Worm (Caenorhabditis elegans) whole organism, young adult: ENCODE data around the gene lsm-8.

ENCODE experiments used
- B0019.2 ChIP-seq: fragments of 200-800 bp; sonication (Bioruptor generic); conservative IDR thresholded peaks from 2 replicates; pipeline ENCODE4 v1.3.6; 2022; ENCODE audit warnings: missing genetic modification reagents, missing genetic modification characterization, missing compliant biosample characterization
- C06A6.2 ChIP-seq: fragments of 200-800 bp; sonication (Bioruptor generic); conservative IDR thresholded peaks from 2 replicates; pipeline ENCODE4 v1.3.6; 2022; ENCODE audit warnings: missing genetic modification characterization, missing compliant biosample characterization
- F10E7.11 ChIP-seq: sonication (generic microtip); optimal IDR thresholded peaks from 2 replicates; lab custom pipeline; 2017; ENCODE audit warnings: mild to moderate bottlenecking, missing genetic modification characterization, moderate library complexity, missing compliant biosample characterization
- F22D6.2 ChIP-seq: sonication (generic microtip); optimal IDR thresholded peaks from 2 replicates; lab custom pipeline; 2016; ENCODE audit warnings: mild to moderate bottlenecking, missing genetic modification characterization, missing compliant biosample characterization
- F23B12.7 ChIP-seq: sonication (generic microtip); optimal IDR thresholded peaks from 2 replicates; lab custom pipeline; 2017; ENCODE audit warnings: missing genetic modification characterization, mild to moderate bottlenecking, missing compliant biosample characterization, antibody characterized with exemption, moderate library complexity; ENCODE audit not compliant: insufficient read depth
- F49E8.2 ChIP-seq: sonication (generic microtip); optimal IDR thresholded peaks from 3 replicates; lab custom pipeline; 2017; ENCODE audit warnings: missing genetic modification characterization, mild to moderate bottlenecking, missing compliant biosample characterization, antibody characterized with exemption, moderate library complexity; ENCODE audit not compliant: insufficient read depth
- F52B5.7 ChIP-seq: sonication (generic microtip); optimal IDR thresholded peaks from 2 replicates; lab custom pipeline; 2016; ENCODE audit warnings: mild to moderate bottlenecking, missing genetic modification characterization, missing compliant biosample characterization
- T26A5.8 ChIP-seq: sonication (generic microtip); optimal IDR thresholded peaks from 2 replicates; lab custom pipeline; 2016; ENCODE audit warnings: missing genetic modification characterization, missing compliant biosample characterization
- Y67H2A.10 ChIP-seq: fragments of 200-800 bp; sonication (Bioruptor generic); conservative IDR thresholded peaks from 2 replicates; pipeline ENCODE4 v1.3.6; 2022; ENCODE audit warnings: missing genetic modification reagents, missing genetic modification characterization, missing compliant biosample characterization
- Y79H2A.3 ChIP-seq: fragments of 200-800 bp; sonication (Bioruptor generic); conservative IDR thresholded peaks from 2 replicates; pipeline ENCODE4 v1.3.6; 2022; ENCODE audit warnings: missing genetic modification reagents, missing genetic modification characterization, missing compliant biosample characterization
- ama-1 ChIP-seq, 3 experiments: fragments of 150-350 bp in 1 of 3; sonication (generic microtip) in 2 of 3; optimal IDR thresholded peaks; 2 replicates each; lab custom pipeline; 2014 to 2018; ENCODE audit warnings: missing biosample characterization in 2 of 3, missing genetic modification characterization in 2 of 3, missing genetic modification reagents in 2 of 3
- aptf-3 ChIP-seq: fragments of 200-800 bp; sonication (Bioruptor generic); IDR thresholded peaks from 2 replicates; pipeline ENCODE4 v1.3.6; 2022; ENCODE audit warnings: missing genetic modification characterization, missing compliant biosample characterization
- atf-7 ChIP-seq: sonication (generic microtip); optimal IDR thresholded peaks from 2 replicates; lab custom pipeline; 2017; ENCODE audit warnings: mild to moderate bottlenecking, missing genetic modification characterization, missing compliant biosample characterization
- attf-3 ChIP-seq: fragments of 200-800 bp; sonication (Bioruptor generic); conservative IDR thresholded peaks from 2 replicates; pipeline ENCODE4 v1.3.6; 2022; ENCODE audit warnings: missing genetic modification reagents, missing genetic modification characterization, missing compliant biosample characterization
- attf-5 ChIP-seq: fragments of 200-800 bp; sonication (Bioruptor generic); optimal IDR thresholded peaks from 2 replicates; lab custom pipeline; 2018; ENCODE audit warnings: mild to moderate bottlenecking, missing genetic modification characterization, missing compliant biosample characterization
- attf-6 ChIP-seq: fragments of 200-800 bp; sonication (Bioruptor generic); IDR thresholded peaks from 2 replicates; pipeline ENCODE4 v1.3.6; 2022; ENCODE audit warnings: missing genetic modification reagents, missing genetic modification characterization, missing compliant biosample characterization
- bed-1 ChIP-seq: fragments of 200-800 bp; sonication (Bioruptor generic); IDR thresholded peaks from 2 replicates; pipeline ENCODE4 v1.3.6; 2022; ENCODE audit warnings: missing genetic modification reagents, missing genetic modification characterization, missing compliant biosample characterization
- cebp-2 ChIP-seq: fragments of 200-800 bp; sonication (Bioruptor generic); IDR thresholded peaks from 2 replicates; pipeline ENCODE4 v1.3.6; 2022; ENCODE audit warnings: missing genetic modification characterization, missing compliant biosample characterization
- ceh-100 ChIP-seq: fragments of 200-800 bp; sonication (Bioruptor generic); IDR thresholded peaks from 2 replicates; pipeline ENCODE4 v1.3.6; 2022; ENCODE audit warnings: missing genetic modification reagents, missing genetic modification characterization, missing compliant biosample characterization
- ceh-79 ChIP-seq: sonication (generic microtip); optimal IDR thresholded peaks from 2 replicates; lab custom pipeline; 2017; ENCODE audit warnings: mild to moderate bottlenecking, missing genetic modification characterization, missing compliant biosample characterization
- dpl-1 ChIP-seq: fragments of 150-350 bp; optimal IDR thresholded peaks from 2 replicates; lab custom pipeline; 2014; ENCODE audit warnings: missing biosample characterization, missing genetic modification reagents, missing genetic modification characterization
- egl-44 ChIP-seq: fragments of 200-800 bp; sonication (Bioruptor generic); IDR thresholded peaks from 2 replicates; pipeline ENCODE4 v1.3.6; 2022; ENCODE audit warnings: missing genetic modification reagents, missing genetic modification characterization, missing compliant biosample characterization
- fkh-3 ChIP-seq: sonication (generic microtip); optimal IDR thresholded peaks from 2 replicates; lab custom pipeline; 2016; ENCODE audit warnings: mild to moderate bottlenecking, missing genetic modification characterization, missing compliant biosample characterization
- him-1 ChIP-seq: sonication (generic microtip); optimal IDR thresholded peaks from 2 replicates; lab custom pipeline; 2016; ENCODE audit warnings: missing genotype, missing genetic modification reagents, missing genetic modification characterization, missing compliant biosample characterization
- hlh-26 ChIP-seq: fragments of 200-800 bp; sonication (Bioruptor generic); conservative IDR thresholded peaks from 2 replicates; pipeline ENCODE4 v1.3.6; 2022; ENCODE audit warnings: missing genetic modification reagents, missing genetic modification characterization, missing compliant biosample characterization
- hrde-1 ChIP-seq: sonication (generic microtip); optimal IDR thresholded peaks from 2 replicates; lab custom pipeline; 2016; ENCODE audit warnings: missing genetic modification characterization, mild to moderate bottlenecking, missing compliant biosample characterization, moderate library complexity, missing genotype, missing genetic modification reagents, borderline replicate concordance
- lag-1 ChIP-seq: fragments of 200-800 bp; sonication (Bioruptor generic); IDR thresholded peaks from 2 replicates; pipeline ENCODE4 v1.3.6; 2022; ENCODE audit warnings: missing genetic modification reagents, missing genetic modification characterization, missing compliant biosample characterization
- lin-35 ChIP-seq, 3 experiments: fragments of 150-350 bp in 2 of 3; sonication (generic microtip) in 1 of 3; optimal IDR thresholded peaks; 2 replicates each; lab custom pipeline; 2014 to 2018; ENCODE audit warnings: missing biosample characterization in 3 of 3, missing genetic modification characterization in 3 of 3, missing genetic modification reagents in 3 of 3
- lin-40 ChIP-seq: sonication (generic microtip); optimal IDR thresholded peaks from 2 replicates; lab custom pipeline; 2016; ENCODE audit warnings: missing genetic modification characterization, mild to moderate bottlenecking, missing compliant biosample characterization, missing genotype, missing genetic modification reagents
- lir-1 ChIP-seq: fragments of 200-800 bp; sonication (Bioruptor generic); conservative IDR thresholded peaks from 2 replicates; pipeline ENCODE4 v1.3.6; 2022; ENCODE audit warnings: missing genetic modification reagents, missing genetic modification characterization, missing compliant biosample characterization
- lsl-1 ChIP-seq: fragments of 200-800 bp; sonication (Bioruptor generic); optimal IDR thresholded peaks from 2 replicates; lab custom pipeline; 2018; ENCODE audit warnings: mild to moderate bottlenecking, missing genetic modification characterization, moderate library complexity, missing compliant biosample characterization
- lsy-27 ChIP-seq: sonication (generic microtip); optimal IDR thresholded peaks from 2 replicates; lab custom pipeline; 2017; ENCODE audit warnings: missing genetic modification characterization, mild to moderate bottlenecking, missing compliant biosample characterization, antibody characterized with exemption, missing genotype, borderline replicate concordance; ENCODE audit not compliant: insufficient read depth
- madf-10 ChIP-seq: sonication (generic microtip); optimal IDR thresholded peaks from 2 replicates; lab custom pipeline; 2016; ENCODE audit warnings: mild to moderate bottlenecking, missing genetic modification characterization, missing compliant biosample characterization
- madf-8 ChIP-seq: fragments of 200-800 bp; sonication (Bioruptor generic); conservative IDR thresholded peaks from 2 replicates; pipeline ENCODE4 v1.3.6; 2022; ENCODE audit warnings: missing genetic modification reagents, missing genetic modification characterization, missing compliant biosample characterization
- mcd-1 ChIP-seq: fragments of 200-800 bp; sonication (Bioruptor generic); IDR thresholded peaks from 2 replicates; pipeline ENCODE4 v1.3.6; 2022; ENCODE audit warnings: missing genetic modification reagents, missing genetic modification characterization, missing compliant biosample characterization
- nfya-1 ChIP-seq: sonication (generic microtip); optimal IDR thresholded peaks from 2 replicates; lab custom pipeline; 2017; ENCODE audit warnings: antibody characterized with exemption, missing compliant biosample characterization, missing genetic modification characterization, borderline replicate concordance; ENCODE audit not compliant: insufficient read depth
- nfyb-1 ChIP-seq: fragments of 200-800 bp; sonication (Bioruptor generic); IDR thresholded peaks from 2 replicates; pipeline ENCODE4 v1.3.6; 2022; ENCODE audit warnings: missing genetic modification reagents, missing genetic modification characterization, missing compliant biosample characterization
- nhr-120 ChIP-seq: fragments of 200-800 bp; sonication (Bioruptor generic); IDR thresholded peaks from 2 replicates; pipeline ENCODE4 v1.3.6; 2022; ENCODE audit warnings: missing genetic modification characterization, missing compliant biosample characterization
- nhr-179 ChIP-seq: sonication (generic microtip); optimal IDR thresholded peaks from 2 replicates; lab custom pipeline; 2016; ENCODE audit warnings: mild to moderate bottlenecking, missing genetic modification characterization, missing compliant biosample characterization
- repo-1 ChIP-seq: sonication (generic microtip); optimal IDR thresholded peaks from 2 replicates; lab custom pipeline; 2017; ENCODE audit warnings: mild to moderate bottlenecking, missing genetic modification characterization, missing compliant biosample characterization
- rpc-1 ChIP-seq, 2 experiments: fragments of 150-350 bp in 1 of 2; sonication (generic microtip) in 1 of 2; optimal IDR thresholded peaks; 2 replicates each; lab custom pipeline; 2014 to 2018; ENCODE audit warnings: missing biosample characterization in 1 of 2, missing genetic modification characterization in 1 of 2, missing genetic modification reagents in 1 of 2, missing genotype in 1 of 2
- sdz-38 ChIP-seq: sonication (generic microtip); optimal IDR thresholded peaks from 2 replicates; lab custom pipeline; 2016; ENCODE audit warnings: missing genotype, missing genetic modification characterization, missing compliant biosample characterization
- snpc-1.3 ChIP-seq: sonication (generic microtip); optimal IDR thresholded peaks from 2 replicates; lab custom pipeline; 2017; ENCODE audit warnings: missing genetic modification characterization, mild to moderate bottlenecking, missing compliant biosample characterization, antibody characterized with exemption, moderate library complexity, missing genotype, missing genetic modification reagents; ENCODE audit not compliant: insufficient read depth
- sptf-2 ChIP-seq: fragments of 200-800 bp; sonication (Bioruptor generic); optimal IDR thresholded peaks from 2 replicates; lab custom pipeline; 2018; ENCODE audit warnings: mild to moderate bottlenecking, missing genetic modification characterization, missing compliant biosample characterization
- tbp1 ChIP-seq: fragments of 200-800 bp; sonication (Bioruptor generic); optimal IDR thresholded peaks from 2 replicates; lab custom pipeline; 2018; ENCODE audit warnings: mild to moderate bottlenecking, missing genetic modification characterization, missing compliant biosample characterization
- zfh-2 ChIP-seq: fragments of 200-800 bp; sonication (Bioruptor generic); conservative IDR thresholded peaks from 2 replicates; pipeline ENCODE4 v1.3.6; 2022; ENCODE audit warnings: missing genetic modification reagents, missing genetic modification characterization, missing compliant biosample characterization

Gene lsm-8

DNA sequence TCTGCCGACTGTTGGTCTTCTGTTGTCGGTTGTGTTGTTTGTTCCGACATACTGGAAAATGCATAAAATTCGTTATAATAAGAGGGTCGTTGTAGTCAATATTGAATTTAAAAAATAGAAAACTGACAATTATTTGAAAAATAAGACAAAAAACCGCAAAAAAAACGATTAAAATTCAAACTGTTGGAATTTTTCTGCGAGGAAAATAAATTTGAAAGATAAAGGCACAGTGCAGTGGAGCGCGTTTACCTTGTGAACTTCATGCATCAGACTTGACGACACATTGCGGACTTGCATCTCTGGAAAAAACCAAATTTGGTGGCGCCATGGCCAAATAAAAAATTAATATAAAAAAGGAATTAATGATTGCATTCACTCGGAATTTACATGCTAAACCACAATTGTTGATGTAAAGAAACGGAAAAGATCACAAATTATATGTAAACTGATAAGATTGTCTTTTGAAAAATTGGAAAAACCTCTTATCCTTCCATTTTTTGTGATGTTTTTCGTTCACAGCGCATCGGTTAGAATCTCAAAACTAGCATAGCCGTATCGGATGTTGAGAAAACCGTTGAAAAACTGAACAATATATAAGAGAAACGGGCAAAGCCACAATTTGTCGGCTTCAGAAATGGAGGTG, 50.3 kb downstream of the lsm-8 start, which contains the start of the genes hrpf-2 and bli-6:
TSS of gene hrpf-2 (minus strand) at position 51 of the 643 bp plus-strand sequence.
TSS of gene bli-6 (plus strand) at position 593 of the 643 bp plus-strand sequence.
- TF ChIP-seq rpc-1 (optimal IDR thresholded peaks at IDR 0.05; lab: Kevin White, UChicago): no peak
- no peak for TF ChIP-seq rpc-1 (tag; optimal IDR thresholded peaks at IDR 0.05; lab: Kevin White, UChicago)
- no peak for TF ChIP-seq F49E8.2 (tag; lab: Kevin White, UChicago)
- peak; percentile 21 for TF ChIP-seq F23B12.7
- no peak for TF ChIP-seq hlh-26
- no peak for TF ChIP-seq sptf-2 (GFP tag; lab: Kevin White, UChicago)
- peak; percentile 57 for TF ChIP-seq dpl-1 (GFP tag; lab: Kevin White, UChicago)
- no peak for TF ChIP-seq cebp-2 (GFP tag; lab: Robert Waterston, UW)
- TF ChIP-seq lsl-1 (GFP tag; lab: Kevin White, UChicago): peak; percentile 38
- TF ChIP-seq lin-35 (GFP tag; optimal IDR thresholded peaks at IDR 0.05; lab: Kevin White, UChicago): peak in 1 of 3 experiments; percentile 65
- TF ChIP-seq attf-5: peak; percentile 71
- no peak for TF ChIP-seq sdz-38
- TF ChIP-seq F22D6.2 (tag; lab: Kevin White, UChicago): no peak
- no peak for TF ChIP-seq nhr-120 (GFP tag; lab: Robert Waterston, UW)
- TF ChIP-seq hrde-1: no peak
- TF ChIP-seq ceh-79: no peak
- TF ChIP-seq attf-6 (GFP tag; lab: Robert Waterston, UW): no peak
- peak; percentile 50 for TF ChIP-seq tbp1 (GFP tag; lab: Kevin White, UChicago)
- TF ChIP-seq ceh-100 (GFP tag; lab: Robert Waterston, UW): no peak
- no peak for TF ChIP-seq bed-1
- no peak for TF ChIP-seq F10E7.11 (tag; lab: Kevin White, UChicago)
- TF ChIP-seq fkh-3 (tag; lab: Kevin White, UChicago): no peak
- TF ChIP-seq attf-3 (GFP tag; lab: Robert Waterston, UW): no peak
- TF ChIP-seq him-1 (tag; lab: Kevin White, UChicago): peak; percentile 2
- TF ChIP-seq atf-7 (tag; lab: Kevin White, UChicago): no peak
- TF ChIP-seq madf-8 (GFP tag; lab: Robert Waterston, UW): no peak
- peak; percentile 94 for TF ChIP-seq mcd-1 (GFP tag; lab: Robert Waterston, UW)
- no peak for TF ChIP-seq lsy-27
- no peak for TF ChIP-seq Y79H2A.3 (GFP tag; lab: Robert Waterston, UW)
- TF ChIP-seq lir-1: 0 out of 2 replicates have a peak, but pooled peaks have one; percentile 6
- TF ChIP-seq ama-1 (optimal IDR thresholded peaks at IDR 0.05; lab: Kevin White, UChicago): no peak
- TF ChIP-seq ama-1 (GFP tag; optimal IDR thresholded peaks at IDR 0.05; lab: Kevin White, UChicago): no peak
- peak; percentile 61 for TF ChIP-seq lin-40 (tag; lab: Kevin White, UChicago)
- no peak for TF ChIP-seq zfh-2 (GFP tag; lab: Robert Waterston, UW)
- TF ChIP-seq C06A6.2 (GFP tag; lab: Robert Waterston, UW): no peak; the same call in 1 of the 2 replicates
- TF ChIP-seq F52B5.7 (tag; lab: Kevin White, UChicago): no peak
- peak; percentile 74 for TF ChIP-seq snpc-1.3 (tag; lab: Kevin White, UChicago)
- no peak for TF ChIP-seq nfyb-1 (GFP tag; lab: Robert Waterston, UW)
- no peak for TF ChIP-seq repo-1 (tag; lab: Kevin White, UChicago)
- TF ChIP-seq egl-44 (GFP tag; lab: Robert Waterston, UW): no peak
- no peak for TF ChIP-seq nfya-1 (tag; lab: Kevin White, UChicago)
- TF ChIP-seq T26A5.8 (tag; lab: Kevin White, UChicago): no peak
- no peak for TF ChIP-seq Y67H2A.10 (GFP tag; lab: Robert Waterston, UW)
- no peak for TF ChIP-seq B0019.2 (GFP tag; lab: Robert Waterston, UW)
- TF ChIP-seq nhr-179 (tag; lab: Kevin White, UChicago): no peak
- no peak for TF ChIP-seq madf-10 (tag; lab: Kevin White, UChicago)
- TF ChIP-seq lag-1 (GFP tag; lab: Robert Waterston, UW): no peak
- TF ChIP-seq aptf-3: no peak
